Worm (Caenorhabditis elegans) whole organism, L4/young adult: ENCODE data around the gene srsx-40.

ENCODE experiments used
- W03F9.2 ChIP-seq: fragments of 150-350 bp; optimal IDR thresholded peaks from 2 replicates; lab custom pipeline; 2014; ENCODE audit warnings: missing biosample characterization, missing genetic modification characterization
- him-1 ChIP-seq: sonication (generic microtip); optimal IDR thresholded peaks from 2 replicates; lab custom pipeline; 2016; ENCODE audit warnings: missing genotype, missing genetic modification reagents, missing genetic modification characterization, missing compliant biosample characterization

DNA sequence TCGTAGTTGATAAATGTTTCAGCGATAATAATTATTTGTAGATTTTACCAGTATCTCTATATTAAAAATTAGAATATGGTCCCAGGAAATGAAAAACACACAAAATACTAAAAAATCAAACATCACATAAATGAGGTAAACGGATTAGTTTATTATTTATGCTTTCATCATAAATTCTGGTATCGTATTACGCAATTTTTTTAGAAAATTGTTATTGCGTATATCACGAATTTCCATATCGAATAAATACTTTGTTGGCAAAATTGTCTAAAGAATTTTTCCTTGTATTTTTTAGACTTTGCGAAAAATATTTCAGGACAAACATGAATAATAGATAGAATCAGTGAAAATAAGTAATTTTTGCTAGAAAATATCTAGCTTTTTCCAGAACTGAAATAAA, 22.8 kb upstream of the srsx-40 start:
- TF ChIP-seq W03F9.2, result no peak
- no peak for TF ChIP-seq him-1 (tag; lab: Kevin White, UChicago)
